Worm (Caenorhabditis elegans): ENCODE results near the gene sax-1.

sax-1 gene

DNA sequence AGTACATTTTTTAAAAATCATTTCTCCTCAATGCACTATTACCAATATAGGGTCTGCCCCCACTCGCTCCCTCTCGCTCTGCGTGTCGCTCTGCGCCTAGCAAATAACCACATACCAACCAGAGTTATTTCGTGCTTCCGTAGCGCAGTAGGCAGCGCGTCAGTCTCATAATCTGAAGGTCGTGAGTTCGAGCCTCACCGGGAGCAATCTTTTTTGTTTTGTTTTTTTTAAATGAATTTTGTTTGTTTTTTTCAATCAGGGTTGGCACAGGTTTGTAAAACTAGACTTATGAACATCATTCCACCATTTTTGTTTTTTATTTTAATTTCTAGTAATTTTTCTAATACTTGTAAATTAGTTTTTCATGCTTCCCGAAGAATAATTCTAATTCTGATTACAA is 47.7 kb upstream of the sax-1 start (continued):
- TF ChIP-seq aptf-3 (GFP tag; IDR thresholded peaks at IDR 0.05) (0 out of 2 replicates have a peak, but pooled peaks have one; percentile 77), hsf-1 (GFP tag; IDR thresholded peaks at IDR 0.05) (0 out of 2 replicates have a peak, but pooled peaks have one; percentile 50), C06A6.2 (GFP tag; conservative IDR thresholded peaks at IDR 0.05) (peak; percentile 68; the same call in 1 of the 2 replicates), madf-3 (GFP tag; IDR thresholded peaks at IDR 0.05) (0 out of 2 replicates have a peak, but pooled peaks have one; percentile 6), F33H1.4 (GFP tag; IDR thresholded peaks at IDR 0.05) (no peak)

DNA sequence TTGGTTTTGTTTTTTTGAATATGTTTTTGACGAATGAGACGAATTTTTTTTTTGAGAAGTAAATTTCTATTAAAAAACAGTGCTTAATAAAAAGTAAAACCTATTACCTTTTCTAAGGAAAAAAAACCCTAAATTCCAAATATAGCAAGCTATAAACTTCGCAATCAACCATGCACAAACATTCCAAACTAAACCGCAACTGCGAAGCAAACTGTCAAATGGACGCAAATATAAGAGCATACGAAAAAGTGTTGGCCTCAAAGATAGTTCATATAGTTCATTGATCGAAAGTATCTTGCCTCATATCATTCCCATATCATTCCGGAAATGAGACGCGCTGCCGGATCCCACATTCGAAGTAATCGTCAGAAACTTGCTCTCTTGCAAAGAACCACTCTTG is 46.7 kb upstream of the sax-1 start, which contains the start of gene C01C4.3:
TSS of gene C01C4.3 (plus strand) at position 301 of the 400 bp plus-strand sequence.
- no peak for TF ChIP-seq ztf-26 (tag; optimal IDR thresholded peaks at IDR 0.05)
- TF ChIP-seq ets-4 (GFP tag; optimal IDR thresholded peaks at IDR 0.05) = no peak
- TF ChIP-seq ztf-22 (GFP tag; optimal IDR thresholded peaks at IDR 0.05) = no peak
- TF ChIP-seq bed-1 (GFP tag; IDR thresholded peaks at IDR 0.05) = no peak
- TF ChIP-seq egl-18 (GFP tag; IDR thresholded peaks at IDR 0.05) = no peak
- TF ChIP-seq rcor-1 (GFP tag; IDR thresholded peaks at IDR 0.05) = no peak
- TF ChIP-seq Y79H2A.3 (GFP tag; conservative IDR thresholded peaks at IDR 0.05) = no peak
- TF ChIP-seq C06A6.2 (GFP tag; conservative IDR thresholded peaks at IDR 0.05) = no peak
- TF ChIP-seq somi-1 (GFP tag; optimal IDR thresholded peaks at IDR 0.05) = no peak

DNA sequence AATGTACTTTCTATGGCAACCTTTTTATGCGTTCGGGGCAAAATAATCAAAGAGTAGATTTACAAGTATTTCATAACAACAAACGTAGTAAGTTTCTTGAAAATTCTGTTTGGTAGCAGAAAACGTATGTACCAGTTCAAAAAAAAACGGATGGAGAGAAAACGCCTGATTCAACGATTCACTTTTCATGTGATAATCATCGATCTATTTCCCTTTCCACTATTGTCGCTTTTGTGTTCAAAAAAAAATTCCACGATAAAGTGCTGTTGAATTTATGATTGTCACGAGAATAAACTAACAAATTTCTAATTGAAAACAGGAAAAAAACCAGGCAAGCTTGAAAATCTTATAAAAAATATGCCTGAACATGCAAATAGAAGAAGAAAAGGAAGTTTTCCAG is 45.9 kb upstream of the sax-1 start:
- TF ChIP-seq F37B4.10 (GFP tag; IDR thresholded peaks at IDR 0.05) (no peak), lin-26 (GFP tag; IDR thresholded peaks at IDR 0.05) (0 out of 2 replicates have a peak, but pooled peaks have one; percentile 19), rec-8 (tag; optimal IDR thresholded peaks at IDR 0.05) (no peak), cebp-1 (GFP tag; IDR thresholded peaks at IDR 0.05) (no peak), cebp-1 (tag; optimal IDR thresholded peaks at IDR 0.05) (peak; percentile 49), xnd-1 (tag; optimal IDR thresholded peaks at IDR 0.05) (no peak)

DNA sequence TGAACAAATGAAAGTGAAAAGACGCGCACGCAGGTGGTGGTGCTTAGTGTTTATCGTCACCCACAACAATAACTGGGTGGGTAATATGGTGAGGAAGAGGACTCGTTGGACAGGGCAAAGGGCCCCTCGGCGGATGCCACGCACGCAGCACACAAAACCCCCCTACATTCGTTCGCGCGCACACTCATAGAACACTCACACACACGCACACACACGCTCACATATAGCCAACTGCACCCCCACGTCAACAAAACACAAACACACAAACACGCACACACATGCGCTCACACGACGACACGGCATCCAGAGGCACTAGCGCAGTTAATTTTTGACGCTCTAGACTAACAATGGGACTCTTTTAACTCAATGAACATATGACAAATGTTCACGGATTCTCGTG is 44.2 kb upstream of the sax-1 start:
- no peak for TF ChIP-seq let-607 (tag; optimal IDR thresholded peaks at IDR 0.05)
- no peak for TF ChIP-seq D2030.7 (GFP tag; IDR thresholded peaks at IDR 0.05)
- no peak for TF ChIP-seq lsy-27 (tag; optimal IDR thresholded peaks at IDR 0.05; ENCODE audit: borderline replicate concordance, insufficient read depth)
- peak; percentile 59 for TF ChIP-seq K12H6.12 (tag; optimal IDR thresholded peaks at IDR 0.05)
- no peak for TF ChIP-seq ztf-18 (tag; optimal IDR thresholded peaks at IDR 0.05)
- TF ChIP-seq chd-7 (tag; optimal IDR thresholded peaks at IDR 0.05) = peak; percentile 77
- 0 out of 2 replicates have a peak, but pooled peaks have one; percentile 52 for TF ChIP-seq aptf-2 (GFP tag; conservative IDR thresholded peaks at IDR 0.05)
- no peak for TF ChIP-seq nhr-90 (tag; optimal IDR thresholded peaks at IDR 0.05)
- TF ChIP-seq dox-1 (GFP tag; IDR thresholded peaks at IDR 0.05) = no peak
- no peak for TF ChIP-seq snpc-1.3 (tag; optimal IDR thresholded peaks at IDR 0.05; ENCODE audit: insufficient read depth)
- TF ChIP-seq egl-44 (GFP tag; IDR thresholded peaks at IDR 0.05) = 0 out of 2 replicates have a peak, but pooled peaks have one; percentile 24
- TF ChIP-seq snpc-3.4 (tag; optimal IDR thresholded peaks at IDR 0.05) = no peak
- TF ChIP-seq ztf-6 (GFP tag; IDR thresholded peaks at IDR 0.05) = no peak
- no peak for TF ChIP-seq hmg-20 (GFP tag; IDR thresholded peaks at IDR 0.05)
- TF ChIP-seq hmg-1.2 (GFP tag; IDR thresholded peaks at IDR 0.05) = peak; percentile 59; the same call in 1 of the 2 replicates
- TF ChIP-seq F10E7.11 (tag; optimal IDR thresholded peaks at IDR 0.05) = no peak
- TF ChIP-seq madf-3 (GFP tag; IDR thresholded peaks at IDR 0.05) = 0 out of 2 replicates have a peak, but pooled peaks have one; percentile 10
- TF ChIP-seq somi-1 (GFP tag; optimal IDR thresholded peaks at IDR 0.05) = peak; percentile 5
- no peak for TF ChIP-seq ztf-28 (GFP tag; IDR thresholded peaks at IDR 0.05)
- TF ChIP-seq sea-2 (GFP tag; IDR thresholded peaks at IDR 0.05) = no peak
- 0 out of 2 replicates have a peak, but pooled peaks have one; percentile 15 for TF ChIP-seq cebp-1 (GFP tag; IDR thresholded peaks at IDR 0.05)
- peak; percentile 64 for TF ChIP-seq cebp-1 (tag; optimal IDR thresholded peaks at IDR 0.05)
- no peak for TF ChIP-seq tbx-9 (tag; optimal IDR thresholded peaks at IDR 0.05; ENCODE audit: borderline replicate concordance)
- no peak for TF ChIP-seq F22D6.2 (tag; optimal IDR thresholded peaks at IDR 0.05)
- TF ChIP-seq tbp1 (GFP tag; optimal IDR thresholded peaks at IDR 0.05) = peak; percentile 40
- no peak for TF ChIP-seq rec-8 (tag; optimal IDR thresholded peaks at IDR 0.05)
- TF ChIP-seq pbrm-1 (GFP tag; IDR thresholded peaks at IDR 0.05) = peak; percentile 45; the same call in 1 of the 2 replicates
- TF ChIP-seq zim-3 (tag; optimal IDR thresholded peaks at IDR 0.05) = no peak
- TF ChIP-seq F37B4.10 (GFP tag; IDR thresholded peaks at IDR 0.05) = no peak

Measured in whole organism, young adult.